Worm (Caenorhabditis elegans) whole organism, L1 larva: ENCODE measurements around the gene lin-1.

Source experiments
- aha-1 ChIP-seq: fragments of 150-350 bp; optimal IDR thresholded peaks from 2 replicates; lab custom pipeline; 2014; ENCODE audit warnings: missing biosample characterization, missing genetic modification characterization
- ama-1 ChIP-seq: fragments of 150-350 bp; optimal IDR thresholded peaks from 2 replicates; lab custom pipeline; 2014
- blmp-1 ChIP-seq: fragments of 150-350 bp; optimal IDR thresholded peaks from 2 replicates; lab custom pipeline; 2014; ENCODE audit warnings: missing biosample characterization, missing genetic modification characterization
- ceh-63 ChIP-seq: fragments of 200-800 bp; sonication (Bioruptor generic); optimal IDR thresholded peaks from 2 replicates; lab custom pipeline; 2018; ENCODE audit warnings: mild to moderate bottlenecking, missing genetic modification characterization, missing compliant biosample characterization
- ceh-82 ChIP-seq, 3 experiments: fragments of 150-350 bp in 1 of 3; sonication (generic microtip) in 2 of 3; optimal IDR thresholded peaks; 2 replicates each; lab custom pipeline; 2014 to 2017; ENCODE audit warnings: missing biosample characterization in 3 of 3, missing genetic modification characterization in 3 of 3
- ces-1 ChIP-seq: fragments of 150-350 bp; optimal IDR thresholded peaks from 2 replicates; lab custom pipeline; 2014; ENCODE audit warnings: missing biosample characterization, missing genetic modification reagents, missing genetic modification characterization
- dpl-1 ChIP-seq, 3 experiments: fragments of 150-350 bp in 2 of 3; sonication (generic microtip) in 1 of 3; optimal IDR thresholded peaks; 2 replicates each; lab custom pipeline; 2014 to 2017; ENCODE audit warnings: missing biosample characterization in 3 of 3, missing genetic modification characterization in 3 of 3, missing genetic modification reagents in 3 of 3
- efl-1 ChIP-seq, 4 experiments: fragments of 150-350 bp; optimal IDR thresholded peaks in 3 of 4; peaks in 1 of 4; 1 replicate in 1 of 4; 2 replicates in 3 of 4; lab custom pipeline; 2014; ENCODE audit warnings: missing biosample characterization in 2 of 4, missing genetic modification characterization in 2 of 4, missing genetic modification reagents in 2 of 4
- egl-27 ChIP-seq, 2 experiments: fragments of 150-350 bp in 1 of 2; sonication (generic microtip); optimal IDR thresholded peaks; 3 replicates each; lab custom pipeline; 2017 to 2018; ENCODE audit warnings: missing biosample characterization in 2 of 2, missing genetic modification characterization in 2 of 2, missing genetic modification reagents in 2 of 2
- elt-2 ChIP-seq: sonication (generic microtip); optimal IDR thresholded peaks from 2 replicates; lab custom pipeline; 2016; ENCODE audit warnings: missing genetic modification characterization, mild to moderate bottlenecking, inconsistent platforms, missing compliant biosample characterization, missing genetic modification reagents
- ets-5 ChIP-seq: fragments of 200-800 bp; sonication (Bioruptor generic); IDR thresholded peaks from 2 replicates; pipeline ENCODE4 v1.3.6; 2022; ENCODE audit warnings: missing genetic modification characterization, missing compliant biosample characterization
- fkh-10 ChIP-seq: sonication (generic microtip); optimal IDR thresholded peaks from 2 replicates; lab custom pipeline; 2017; ENCODE audit warnings: missing biosample characterization, missing genetic modification reagents, missing genetic modification characterization
- fkh-8 ChIP-seq: sonication (generic microtip); optimal IDR thresholded peaks from 2 replicates; lab custom pipeline; 2016; ENCODE audit warnings: mild to moderate bottlenecking, missing genetic modification characterization, missing compliant biosample characterization
- hlh-17 ChIP-seq: fragments of 200-800 bp; sonication (Bioruptor generic); optimal IDR thresholded peaks from 2 replicates; lab custom pipeline; 2018; ENCODE audit warnings: missing genetic modification characterization, mild to moderate bottlenecking, missing compliant biosample characterization, moderate library complexity, borderline replicate concordance
- hpl-2 ChIP-seq: fragments of 150-350 bp; optimal IDR thresholded peaks from 2 replicates; lab custom pipeline; 2014; ENCODE audit warnings: missing biosample characterization, missing genetic modification reagents, missing genetic modification characterization
- isw-1 ChIP-seq: fragments of 200-800 bp; sonication (Bioruptor generic); IDR thresholded peaks from 2 replicates; pipeline ENCODE4 v1.3.6; 2022; ENCODE audit warnings: missing genetic modification characterization, missing compliant biosample characterization
- lin-14 ChIP-seq: fragments of 200-800 bp; sonication (Bioruptor generic); optimal IDR thresholded peaks from 2 replicates; lab custom pipeline; 2018; ENCODE audit warnings: mild to moderate bottlenecking, missing genetic modification characterization, moderate library complexity, missing compliant biosample characterization
- lin-35 ChIP-seq, 2 experiments: fragments of 150-350 bp; optimal IDR thresholded peaks; 2 replicates each; lab custom pipeline; 2014; ENCODE audit warnings: missing biosample characterization in 2 of 2, missing genetic modification characterization in 2 of 2, missing genetic modification reagents in 2 of 2
- lin-39 ChIP-seq: fragments of 150-350 bp; optimal IDR thresholded peaks from 2 replicates; lab custom pipeline; 2014; ENCODE audit warnings: missing biosample characterization, missing genetic modification reagents, missing genetic modification characterization
- lir-3 ChIP-seq: sonication (generic microtip); optimal IDR thresholded peaks from 2 replicates; lab custom pipeline; 2016; ENCODE audit warnings: mild to moderate bottlenecking, missing genetic modification characterization, moderate library complexity, missing compliant biosample characterization; ENCODE audit not compliant: poor library complexity
- lsy-2 ChIP-seq, 2 experiments: fragments of 150-350 bp; optimal IDR thresholded peaks; 2 replicates each; lab custom pipeline; 2014; ENCODE audit warnings: missing biosample characterization in 2 of 2, missing genetic modification characterization in 2 of 2
- mef-2 ChIP-seq: fragments of 150-350 bp; optimal IDR thresholded peaks from 2 replicates; lab custom pipeline; 2014; ENCODE audit warnings: missing biosample characterization, missing genetic modification characterization
- mep-1 ChIP-seq: fragments of 150-350 bp; optimal IDR thresholded peaks from 2 replicates; lab custom pipeline; 2014; ENCODE audit warnings: missing biosample characterization, missing genetic modification characterization
- nhr-11 ChIP-seq: fragments of 150-350 bp; optimal IDR thresholded peaks from 2 replicates; lab custom pipeline; 2014; ENCODE audit warnings: missing biosample characterization, missing genetic modification characterization
- nhr-19 ChIP-seq: fragments of 200-800 bp; sonication (Bioruptor generic); conservative IDR thresholded peaks from 2 replicates; pipeline ENCODE4 v1.3.6; 2022; ENCODE audit warnings: missing genetic modification characterization, missing compliant biosample characterization
- nhr-237 ChIP-seq: fragments of 150-350 bp; optimal IDR thresholded peaks from 2 replicates; lab custom pipeline; 2014; ENCODE audit warnings: missing biosample characterization, missing genetic modification characterization
- nhr-28 ChIP-seq: fragments of 150-350 bp; optimal IDR thresholded peaks from 2 replicates; lab custom pipeline; 2014; ENCODE audit warnings: missing biosample characterization, missing genetic modification characterization
- nhr-71 ChIP-seq: sonication (generic microtip); optimal IDR thresholded peaks from 2 replicates; lab custom pipeline; 2016; ENCODE audit warnings: mild to moderate bottlenecking, missing genetic modification characterization, moderate library complexity, missing compliant biosample characterization
- nhr-84 ChIP-seq: sonication (generic microtip); optimal IDR thresholded peaks from 2 replicates; lab custom pipeline; 2017; ENCODE audit warnings: missing biosample characterization, missing genetic modification characterization
- nhr-85 ChIP-seq: sonication (generic microtip); peaks from one replicate; lab custom pipeline; 2016; ENCODE audit warnings: missing genetic modification characterization, inconsistent platforms, missing compliant biosample characterization
- nhr-90 ChIP-seq: sonication (generic microtip); optimal IDR thresholded peaks from 2 replicates; lab custom pipeline; 2016; ENCODE audit warnings: mild to moderate bottlenecking, missing genetic modification characterization, missing compliant biosample characterization; ENCODE audit not compliant: poor library complexity
- pag-3 ChIP-seq: sonication (generic microtip); optimal IDR thresholded peaks from 2 replicates; lab custom pipeline; 2017; ENCODE audit warnings: missing genetic modification characterization, mild to moderate bottlenecking, missing compliant biosample characterization, antibody characterized with exemption, borderline replicate concordance; ENCODE audit not compliant: insufficient read depth
- pax-3 ChIP-seq: fragments of 200-800 bp; sonication (Bioruptor generic); optimal IDR thresholded peaks from 2 replicates; lab custom pipeline; 2018; ENCODE audit warnings: mild to moderate bottlenecking, missing genetic modification characterization, moderate library complexity, missing compliant biosample characterization
- pqm-1 ChIP-seq: sonication (generic microtip); optimal IDR thresholded peaks from 3 replicates; lab custom pipeline; 2017; ENCODE audit warnings: missing biosample characterization, missing genetic modification characterization
- skn-1 ChIP-seq: fragments of 150-350 bp; optimal IDR thresholded peaks from 2 replicates; lab custom pipeline; 2014; ENCODE audit warnings: missing biosample characterization, missing genetic modification characterization
- tlp-1 ChIP-seq: fragments of 150-350 bp; optimal IDR thresholded peaks from 2 replicates; lab custom pipeline; 2014; ENCODE audit warnings: missing biosample characterization, missing genetic modification characterization
- unc-130 ChIP-seq: fragments of 150-350 bp; optimal IDR thresholded peaks from 2 replicates; lab custom pipeline; 2017; ENCODE audit warnings: missing biosample characterization, missing genetic modification characterization, inconsistent platforms
- unc-98 ChIP-seq: fragments of 200-800 bp; sonication (Bioruptor generic); IDR thresholded peaks from 2 replicates; pipeline ENCODE4 v1.3.6; 2022; ENCODE audit warnings: missing genetic modification characterization, missing compliant biosample characterization
- vab-15 ChIP-seq: sonication (generic microtip); optimal IDR thresholded peaks from 2 replicates; lab custom pipeline; 2017; ENCODE audit warnings: missing genotype, mild to moderate bottlenecking, missing genetic modification characterization, missing compliant biosample characterization
- xbp-1 ChIP-seq: sonication (generic microtip); optimal IDR thresholded peaks from 2 replicates; lab custom pipeline; 2016; ENCODE audit warnings: missing genetic modification characterization, missing compliant biosample characterization
- zag-1 ChIP-seq: fragments of 150-350 bp; optimal IDR thresholded peaks from 2 replicates; lab custom pipeline; 2014; ENCODE audit warnings: missing biosample characterization, missing genetic modification characterization
- zip-4 ChIP-seq: fragments of 200-800 bp; sonication (Bioruptor generic); optimal IDR thresholded peaks from 2 replicates; lab custom pipeline; 2018; ENCODE audit warnings: mild to moderate bottlenecking, missing genetic modification characterization, moderate library complexity, missing compliant biosample characterization
- ztf-11 ChIP-seq, 2 experiments: sonication (generic microtip); optimal IDR thresholded peaks; 2 replicates each; lab custom pipeline; 2016 to 2017; ENCODE audit warnings: missing genetic modification characterization in 2 of 2, missing biosample characterization in 1 of 2, missing compliant biosample characterization in 1 of 2
- ztf-4 ChIP-seq: fragments of 150-350 bp; optimal IDR thresholded peaks from 2 replicates; lab custom pipeline; 2014; ENCODE audit warnings: missing biosample characterization, missing genetic modification characterization

Gene lin-1

DNA sequence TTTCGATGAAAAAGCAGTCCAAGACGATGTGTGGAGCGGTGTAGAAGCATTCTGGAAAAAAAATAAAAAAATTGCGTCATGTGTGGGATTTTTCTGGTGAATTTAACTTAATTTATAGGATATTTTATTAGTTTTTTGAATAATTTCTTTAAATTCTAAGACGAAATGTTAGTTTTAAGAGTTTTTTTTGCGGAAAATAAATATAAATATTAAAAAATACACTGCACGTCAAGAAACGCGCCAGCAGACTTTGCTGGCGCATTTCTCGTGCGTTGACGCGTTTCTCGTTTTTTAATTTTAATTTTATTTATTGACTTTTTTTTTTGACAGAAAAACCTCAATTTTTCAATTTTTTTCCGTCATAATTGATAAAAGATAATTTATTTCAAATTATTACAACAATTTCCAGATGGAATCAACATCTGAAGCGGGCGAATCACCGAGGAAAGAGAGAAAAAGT, 48.8 kb upstream of the lin-1 start, which contains the start of the genes ppgn-1 and tftc-1 (continued):
- TF ChIP-seq egl-27 (tag; optimal IDR thresholded peaks at IDR 0.05; lab: Kevin White, UChicago) (no peak), pax-3 (no peak), elt-2 (peak; percentile 36), ets-5 (no peak), lin-39 (peak; percentile 71), nhr-90 (peak; percentile 80), zag-1 (tag; lab: Kevin White, UChicago) (no peak), fkh-8 (peak; percentile 5), hlh-17 (GFP tag; lab: Kevin White, UChicago) (no peak), skn-1 (tag; lab: Kevin White, UChicago) (peak; percentile 67), mep-1 (tag; lab: Kevin White, UChicago) (peak; percentile 92), ztf-11 (tag; optimal IDR thresholded peaks at IDR 0.05; lab: Kevin White, UChicago) (peak in 1 of 2 experiments; percentile 33), lin-14 (GFP tag; lab: Kevin White, UChicago) (no peak), xbp-1 (tag; lab: Kevin White, UChicago) (peak; percentile 76), nhr-237 (tag; lab: Kevin White, UChicago) (no peak), ceh-82 (tag; optimal IDR thresholded peaks at IDR 0.05; lab: Kevin White, UChicago) (peak; percentile 13 to 88 (median 56)), fkh-10 (GFP tag; lab: Kevin White, UChicago) (no peak), ceh-63 (no peak), pag-3 (tag; lab: Kevin White, UChicago) (no peak), tlp-1 (no peak), nhr-28 (tag; lab: Kevin White, UChicago) (no peak), pqm-1 (tag; lab: Kevin White, UChicago) (no peak)

DNA sequence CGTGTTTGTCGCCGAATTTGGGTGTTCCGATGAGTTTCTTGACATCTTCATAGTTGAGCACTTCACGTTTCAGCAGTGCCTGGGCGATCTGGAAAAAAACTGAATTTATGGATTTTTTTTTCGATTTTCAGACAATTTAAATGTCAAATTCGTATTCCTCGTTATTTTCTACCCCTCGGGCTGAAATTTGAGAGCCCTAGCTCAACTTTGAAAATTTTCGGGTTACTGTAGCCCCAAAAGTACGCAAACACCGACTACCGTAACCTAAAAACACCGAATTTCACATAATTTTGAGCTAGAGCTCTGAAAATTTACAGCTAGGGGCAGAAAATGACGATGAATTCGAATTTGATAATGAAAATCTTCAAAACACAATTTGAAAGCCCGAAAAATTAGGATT, 33.9 kb upstream of the lin-1 start:
- TF ChIP-seq lsy-2 (tag; optimal IDR thresholded peaks at IDR 0.05; lab: Kevin White, UChicago) (peak; percentile 16 to 33), nhr-85 (peak; percentile 39), ama-1 (lab: Kevin White, UChicago) (no peak), pqm-1 (tag; lab: Kevin White, UChicago) (no peak), nhr-71 (no peak), ces-1 (no peak), mef-2 (tag; lab: Kevin White, UChicago) (no peak)

DNA sequence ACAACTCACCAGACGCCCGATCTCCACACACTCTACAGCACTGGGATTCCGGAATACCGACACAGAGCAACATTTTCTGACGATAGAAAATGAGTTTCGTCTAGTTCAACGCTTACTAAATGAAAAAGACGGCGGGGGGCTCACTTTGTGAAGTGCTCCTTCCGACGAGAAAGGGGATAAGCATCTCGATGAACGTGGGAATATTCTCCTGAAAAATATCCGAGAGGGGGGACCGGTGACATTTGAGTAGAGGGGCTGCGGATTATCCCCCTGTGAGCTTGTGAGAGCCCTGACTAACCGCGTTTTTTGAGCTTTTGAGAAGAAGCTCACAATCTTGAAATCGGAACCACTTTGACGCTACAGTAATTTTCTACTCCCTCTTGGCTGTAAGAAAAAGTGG, 29.5 kb upstream of the lin-1 start, which contains the start of gene nhr-236:
Gene nhr-236 (minus strand): TSS at position 101 of the 400 bp plus-strand sequence.
- TF ChIP-seq efl-1 (optimal IDR thresholded peaks at IDR 0.05; lab: Kevin White, UChicago) (no peak), efl-1 (GFP tag; optimal IDR thresholded peaks at IDR 0.05 in 1 of 2; lab: Kevin White, UChicago) (peak in 1 of 2 experiments; percentile 40), nhr-237 (tag; lab: Kevin White, UChicago) (no peak)
- TF ChIP-seq, all 84 proteins: peak for 1

DNA sequence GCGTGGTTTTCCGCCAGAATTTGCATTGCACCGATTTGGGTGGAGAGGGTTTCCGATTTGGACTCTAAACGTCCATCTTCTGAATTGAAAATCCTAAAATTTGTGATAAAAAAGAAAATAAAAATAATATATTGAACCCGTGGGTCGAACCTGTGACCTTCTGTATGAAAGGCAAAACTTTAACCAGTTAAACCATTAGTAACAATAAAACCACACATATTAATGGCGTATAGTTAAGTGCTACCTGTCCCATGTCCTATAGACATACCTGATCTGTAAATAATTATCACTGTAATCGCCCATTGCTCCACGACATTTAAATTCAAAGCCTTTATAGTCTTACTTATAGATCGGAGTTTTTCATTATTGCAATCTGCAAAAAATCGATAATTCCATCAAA, 27.2 kb upstream of the lin-1 start:
- TF ChIP-seq unc-98 (GFP tag; lab: Robert Waterston, UW) (no peak), efl-1 (optimal IDR thresholded peaks at IDR 0.05; lab: Kevin White, UChicago) (no peak), efl-1 (GFP tag; optimal IDR thresholded peaks at IDR 0.05 in 1 of 2; lab: Kevin White, UChicago) (no peak), nhr-84 (no peak), egl-27 (tag; optimal IDR thresholded peaks at IDR 0.05; lab: Kevin White, UChicago) (no peak), isw-1 (GFP tag; lab: Robert Waterston, UW) (no peak), hpl-2 (GFP tag; lab: Kevin White, UChicago) (no peak), ztf-4 (no peak), aha-1 (no peak)

DNA sequence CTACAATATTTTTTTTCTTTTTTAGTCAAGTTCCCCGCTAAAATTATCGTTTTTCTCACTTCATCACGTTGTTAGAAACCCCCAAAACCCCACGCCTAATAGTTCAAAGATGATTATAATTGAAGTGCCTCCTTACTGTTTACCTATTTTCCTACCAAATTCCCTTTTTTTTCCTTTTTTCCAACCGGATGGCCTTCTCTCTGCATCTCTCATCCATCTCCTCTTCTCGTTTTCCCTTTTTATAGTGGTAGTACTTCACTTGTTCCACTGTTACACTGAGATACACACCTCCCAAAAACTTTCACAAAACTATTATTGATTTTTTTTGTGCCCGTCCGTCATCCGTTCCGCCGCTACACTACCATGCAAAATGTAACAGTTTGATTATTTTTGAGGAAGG, 22.9 kb upstream of the lin-1 start, which contains the start of gene nsy-4:
Gene nsy-4 (plus strand): TSS at position 274 of the 400 bp plus-strand sequence.
- TF ChIP-seq ets-5 (no peak), nhr-19 (GFP tag; lab: Robert Waterston, UW) (no peak), skn-1 (tag; lab: Kevin White, UChicago) (no peak), nhr-85 (peak; percentile 74), dpl-1 (GFP tag; optimal IDR thresholded peaks at IDR 0.05; lab: Kevin White, UChicago) (no peak), vab-15 (tag; lab: Kevin White, UChicago) (no peak), lin-35 (GFP tag; optimal IDR thresholded peaks at IDR 0.05; lab: Kevin White, UChicago) (no peak), lin-14 (GFP tag; lab: Kevin White, UChicago) (peak; percentile 40), lin-39 (no peak), unc-130 (no peak), lir-3 (tag; lab: Kevin White, UChicago) (no peak), blmp-1 (peak; percentile 90), unc-98 (GFP tag; lab: Robert Waterston, UW) (no peak), zip-4 (GFP tag; lab: Kevin White, UChicago) (no peak), nhr-11 (tag; lab: Kevin White, UChicago) (no peak)
